Fruit fly (Drosophila melanogaster) whole organism, prepupa: ENCODE data around the gene CG18808.

Experiments used
- Blimp-1 ChIP-seq: fragments of 200-800 bp; sonication (Bioruptor generic); optimal IDR thresholded peaks from 3 replicates; lab custom pipeline; 2017; ENCODE audit warnings: missing biosample characterization, missing genetic modification characterization, mild to moderate bottlenecking, moderate library complexity, missing genetic modification reagents
- CG10631 ChIP-seq: fragments of 200-800 bp; sonication (Bioruptor generic); optimal IDR thresholded peaks from 2 replicates; lab custom pipeline; 2016; ENCODE audit warnings: missing biosample characterization, missing genetic modification characterization
- CG10669 ChIP-seq: fragments of 200-800 bp; sonication (Bioruptor generic); optimal IDR thresholded peaks from 3 replicates; lab custom pipeline; 2018; ENCODE audit warnings: missing biosample characterization, mild to moderate bottlenecking, missing genetic modification characterization, moderate library complexity
- CG11294 ChIP-seq: fragments of 200-800 bp; sonication (Bioruptor generic); IDR thresholded peaks from 2 replicates; pipeline ENCODE4 v1.3.6; 2022; ENCODE audit warnings: missing biosample characterization, missing genetic modification characterization
- CG11762 ChIP-seq: fragments of 200-800 bp; sonication (Bioruptor generic); optimal IDR thresholded peaks from 3 replicates; lab custom pipeline; 2016; ENCODE audit warnings: missing biosample characterization, missing genetic modification characterization; ENCODE audit not compliant: insufficient read depth
- CG15336 ChIP-seq: fragments of 200-800 bp; sonication (Bioruptor generic); IDR thresholded peaks from 2 replicates; pipeline ENCODE4 v1.3.6; 2022; ENCODE audit warnings: missing biosample characterization, missing genetic modification characterization
- CG1621 ChIP-seq: fragments of 200-800 bp; sonication (Bioruptor generic); optimal IDR thresholded peaks from 3 replicates; lab custom pipeline; 2018; ENCODE audit warnings: missing biosample characterization, mild to moderate bottlenecking, missing genetic modification characterization
- CG16779 ChIP-seq: fragments of 200-800 bp; sonication (Bioruptor generic); optimal IDR thresholded peaks from 3 replicates; lab custom pipeline; 2017; ENCODE audit warnings: missing biosample characterization, mild to moderate bottlenecking, missing genetic modification characterization
- CG3032 ChIP-seq: fragments of 200-800 bp; optimal IDR thresholded peaks from 2 replicates; lab custom pipeline; 2019; ENCODE audit warnings: missing biosample characterization, mild to moderate bottlenecking, missing genetic modification characterization, moderate library complexity
- CG31627 ChIP-seq: fragments of 200-800 bp; sonication (Bioruptor generic); optimal IDR thresholded peaks from 3 replicates; lab custom pipeline; 2016; ENCODE audit warnings: missing biosample characterization, missing genetic modification characterization
- CG32006 ChIP-seq: fragments of 200-800 bp; sonication (Bioruptor generic); optimal IDR thresholded peaks from 3 replicates; lab custom pipeline; 2017; ENCODE audit warnings: missing biosample characterization, mild to moderate bottlenecking, missing genetic modification characterization
- CG34406 ChIP-seq: fragments of 200-800 bp; sonication (Bioruptor generic); optimal IDR thresholded peaks from 3 replicates; lab custom pipeline; 2016; ENCODE audit warnings: missing biosample characterization, missing genetic modification characterization
- CG3919 ChIP-seq: fragments of 200-800 bp; sonication (Bioruptor generic); optimal IDR thresholded peaks from 3 replicates; lab custom pipeline; 2016; ENCODE audit warnings: missing biosample characterization, missing genetic modification characterization
- CG4318 ChIP-seq: fragments of 200-800 bp; sonication (Bioruptor generic); optimal IDR thresholded peaks from 3 replicates; lab custom pipeline; 2017; ENCODE audit warnings: missing biosample characterization, mild to moderate bottlenecking, missing genetic modification characterization
- CG6163 ChIP-seq: fragments of 200-800 bp; sonication (Bioruptor generic); IDR thresholded peaks from 3 replicates; pipeline ENCODE4 v1.3.6; 2022; ENCODE audit warnings: missing biosample characterization, missing genetic modification characterization
- CG6792 ChIP-seq: fragments of 200-800 bp; sonication (Bioruptor generic); optimal IDR thresholded peaks from 3 replicates; lab custom pipeline; 2016; ENCODE audit warnings: missing biosample characterization, missing genetic modification characterization
- CG6808 ChIP-seq: fragments of 200-800 bp; sonication (Bioruptor generic); optimal IDR thresholded peaks from 3 replicates; lab custom pipeline; 2017; ENCODE audit warnings: missing biosample characterization, missing genetic modification characterization, mild to moderate bottlenecking, moderate library complexity, missing genetic modification reagents
- CG7368 ChIP-seq: fragments of 200-800 bp; sonication (Bioruptor generic); optimal IDR thresholded peaks from 3 replicates; lab custom pipeline; 2016; ENCODE audit warnings: missing biosample characterization, missing genetic modification characterization
- CG8119 ChIP-seq: fragments of 200-800 bp; sonication (Bioruptor generic); IDR thresholded peaks from 3 replicates; pipeline ENCODE4 v1.3.6; 2022; ENCODE audit warnings: missing biosample characterization, missing genetic modification characterization
- CG8319 ChIP-seq: fragments of 200-800 bp; sonication (Bioruptor generic); optimal IDR thresholded peaks from 3 replicates; lab custom pipeline; 2016; ENCODE audit warnings: missing biosample characterization, missing genetic modification characterization
- CG8632 ChIP-seq: fragments of 200-800 bp; sonication (Bioruptor generic); optimal IDR thresholded peaks from 3 replicates; lab custom pipeline; 2016; ENCODE audit warnings: missing biosample characterization, missing genetic modification characterization
- CG9139 ChIP-seq: fragments of 200-800 bp; sonication (Bioruptor generic); optimal IDR thresholded peaks from 3 replicates; lab custom pipeline; 2017; ENCODE audit warnings: missing biosample characterization, mild to moderate bottlenecking, missing genetic modification characterization
- Eip75B ChIP-seq: fragments of 200-800 bp; sonication (Bioruptor generic); optimal IDR thresholded peaks from 3 replicates; lab custom pipeline; 2016; ENCODE audit warnings: missing biosample characterization, missing genetic modification characterization
- Eip78C ChIP-seq: fragments of 200-800 bp; sonication (Bioruptor generic); peaks from one replicate; lab custom pipeline; 2016; ENCODE audit warnings: missing biosample characterization, missing genetic modification characterization
- Eip93F ChIP-seq: fragments of 200-800 bp; sonication (Bioruptor generic); optimal IDR thresholded peaks from 2 replicates; lab custom pipeline; 2016; ENCODE audit warnings: missing biosample characterization, mild to moderate bottlenecking, missing genetic modification characterization
- Ets21C ChIP-seq: fragments of 200-800 bp; sonication (Bioruptor generic); optimal IDR thresholded peaks from 3 replicates; lab custom pipeline; 2016; ENCODE audit warnings: missing biosample characterization, missing genetic modification characterization
- Gug ChIP-seq: fragments of 200-800 bp; sonication (Bioruptor generic); IDR thresholded peaks from 2 replicates; pipeline ENCODE4 v1.3.6; 2022; ENCODE audit warnings: missing biosample characterization, missing genetic modification characterization
- Hr38 ChIP-seq: sonication (Bioruptor generic); optimal IDR thresholded peaks from 2 replicates; lab custom pipeline; 2016; ENCODE audit warnings: missing biosample characterization, missing genetic modification characterization
- Hr4 ChIP-seq: fragments of 200-800 bp; sonication (Bioruptor generic); optimal IDR thresholded peaks from 3 replicates; lab custom pipeline; 2016; ENCODE audit warnings: missing biosample characterization, missing genetic modification characterization
- Met ChIP-seq: fragments of 200-800 bp; sonication (Bioruptor generic); optimal IDR thresholded peaks from 3 replicates; lab custom pipeline; 2016; ENCODE audit warnings: missing biosample characterization, missing genetic modification characterization
- OdsH ChIP-seq: fragments of 200-800 bp; sonication (Bioruptor generic); optimal IDR thresholded peaks from 3 replicates; lab custom pipeline; 2016; ENCODE audit warnings: missing biosample characterization, missing genetic modification characterization
- Smox ChIP-seq: fragments of 200-800 bp; sonication (Bioruptor generic); optimal IDR thresholded peaks from 3 replicates; lab custom pipeline; 2016; ENCODE audit warnings: missing biosample characterization, missing genetic modification characterization
- Sox102F ChIP-seq: fragments of 200-800 bp; sonication (Bioruptor generic); optimal IDR thresholded peaks from 2 replicates; lab custom pipeline; 2016; ENCODE audit warnings: missing biosample characterization, mild to moderate bottlenecking, missing genetic modification characterization
- Sox15 ChIP-seq: fragments of 200-800 bp; sonication (Bioruptor generic); optimal IDR thresholded peaks from 3 replicates; lab custom pipeline; 2016; ENCODE audit warnings: missing biosample characterization, missing genetic modification characterization
- achi ChIP-seq: fragments of 200-800 bp; sonication (Bioruptor generic); optimal IDR thresholded peaks from 3 replicates; lab custom pipeline; 2016; ENCODE audit warnings: missing biosample characterization, missing genetic modification characterization
- acj6 ChIP-seq: fragments of 200-800 bp; sonication (Bioruptor generic); optimal IDR thresholded peaks from 3 replicates; lab custom pipeline; 2016; ENCODE audit warnings: missing biosample characterization, missing genetic modification characterization
- cyc ChIP-seq: fragments of 200-800 bp; sonication (Bioruptor generic); optimal IDR thresholded peaks from 3 replicates; lab custom pipeline; 2016; ENCODE audit warnings: missing biosample characterization, missing genetic modification characterization
- dac ChIP-seq: fragments of 200-800 bp; sonication (Bioruptor generic); optimal IDR thresholded peaks from 2 replicates; lab custom pipeline; 2017; ENCODE audit warnings: missing biosample characterization, mild to moderate bottlenecking, missing genetic modification characterization
- dsx ChIP-seq: fragments of 200-800 bp; optimal IDR thresholded peaks from 3 replicates; lab custom pipeline; 2019; ENCODE audit warnings: missing biosample characterization, mild to moderate bottlenecking, missing genetic modification characterization, moderate library complexity; ENCODE audit not compliant: poor library complexity, severe bottlenecking
- eg ChIP-seq: fragments of 200-800 bp; sonication (Bioruptor generic); IDR thresholded peaks from 3 replicates; pipeline ENCODE4 v1.3.6; 2022; ENCODE audit warnings: missing biosample characterization, missing genetic modification characterization
- fd59A ChIP-seq: fragments of 200-800 bp; sonication (Bioruptor generic); optimal IDR thresholded peaks from 2 replicates; lab custom pipeline; 2017; ENCODE audit warnings: missing biosample characterization, mild to moderate bottlenecking, missing genetic modification characterization, missing genetic modification reagents
- fkh ChIP-seq: fragments of 200-800 bp; sonication (Bioruptor generic); optimal IDR thresholded peaks from 3 replicates; lab custom pipeline; 2017; ENCODE audit warnings: missing biosample characterization, mild to moderate bottlenecking, missing genetic modification characterization, moderate library complexity
- lz ChIP-seq: fragments of 200-800 bp; sonication (Bioruptor generic); optimal IDR thresholded peaks from 3 replicates; lab custom pipeline; 2016; ENCODE audit warnings: missing biosample characterization, missing genetic modification characterization
- net ChIP-seq: fragments of 200-800 bp; sonication (Bioruptor generic); optimal IDR thresholded peaks from 3 replicates; lab custom pipeline; 2016; ENCODE audit warnings: missing biosample characterization, missing genetic modification characterization
- salr ChIP-seq, 2 experiments: fragments of 200-800 bp; sonication (Bioruptor generic); optimal IDR thresholded peaks; 3 replicates each; lab custom pipeline; 2016 to 2018; ENCODE audit warnings: missing biosample characterization in 2 of 2, missing genetic modification characterization in 2 of 2, mild to moderate bottlenecking in 1 of 2
- spab ChIP-seq: fragments of 200-800 bp; sonication (Bioruptor generic); optimal IDR thresholded peaks from 2 replicates; lab custom pipeline; 2017; ENCODE audit warnings: missing biosample characterization, mild to moderate bottlenecking, missing genetic modification characterization, missing genetic modification reagents
- ss ChIP-seq, 2 experiments: fragments of 200-800 bp; sonication (Bioruptor generic); optimal IDR thresholded peaks; 2 replicates in 1 of 2; 3 replicates in 1 of 2; lab custom pipeline; 2017 to 2018; ENCODE audit warnings: mild to moderate bottlenecking in 2 of 2, missing biosample characterization in 2 of 2, missing genetic modification characterization in 2 of 2, moderate library complexity in 1 of 2
- svp ChIP-seq: fragments of 200-800 bp; sonication (Bioruptor generic); peaks from one replicate; lab custom pipeline; 2016; ENCODE audit warnings: missing biosample characterization, missing genetic modification characterization
- topi ChIP-seq: fragments of 200-800 bp; sonication (Bioruptor generic); optimal IDR thresholded peaks from 3 replicates; lab custom pipeline; 2016; ENCODE audit warnings: missing biosample characterization, missing genetic modification characterization
- vri ChIP-seq: fragments of 200-800 bp; sonication (Bioruptor generic); optimal IDR thresholded peaks from 3 replicates; lab custom pipeline; 2016; ENCODE audit warnings: missing biosample characterization, mild to moderate bottlenecking, missing genetic modification characterization

Gene CG18808

dm6 chr3L:4824356-4825138, 17.3 kb upstream of the CG18808 start:
- TF ChIP-seq CG16779 (tag; lab: Kevin White, UChicago), result peak; percentile 90
- peak; percentile 98 for TF ChIP-seq svp (GFP tag; lab: Kevin White, UChicago)
- peak; percentile 92 for TF ChIP-seq Eip75B (GFP tag; lab: Kevin White, UChicago)
- peak; percentile 96 for TF ChIP-seq OdsH (GFP tag; lab: Kevin White, UChicago)
- no peak for TF ChIP-seq Hr38 (GFP tag; lab: Kevin White, UChicago)
- peak; percentile 90 for TF ChIP-seq CG11762
- peak; percentile 89 for TF ChIP-seq spab
- peak; percentile 94 for TF ChIP-seq CG8632 (GFP tag; lab: Kevin White, UChicago)
- peak; percentile 98 for TF ChIP-seq CG6163
- peak; percentile 80 to 94 for TF ChIP-seq salr (GFP tag; optimal IDR thresholded peaks at IDR 0.05; lab: Kevin White, UChicago)
- TF ChIP-seq Ets21C (GFP tag; lab: Kevin White, UChicago), result peak; percentile 86
- TF ChIP-seq vri, result no peak
- peak; percentile 95 for TF ChIP-seq achi (GFP tag; lab: Kevin White, UChicago)
- TF ChIP-seq CG31627 (GFP tag; lab: Kevin White, UChicago), result peak; percentile 93
- TF ChIP-seq lz (GFP tag; lab: Kevin White, UChicago), result peak; percentile 92
- TF ChIP-seq CG11294 (GFP tag; lab: Robert Waterston, UW), result peak; percentile 96
- peak; percentile 94 for TF ChIP-seq Met (GFP tag; lab: Kevin White, UChicago)
- peak; percentile 94 for TF ChIP-seq topi (GFP tag; lab: Kevin White, UChicago)
- TF ChIP-seq Gug, result peak; percentile 94
- TF ChIP-seq ss (GFP tag; optimal IDR thresholded peaks at IDR 0.05; lab: Kevin White, UChicago), result no peak
- TF ChIP-seq acj6 (GFP tag; lab: Kevin White, UChicago), result peak; percentile 95
- TF ChIP-seq Smox (GFP tag; lab: Kevin White, UChicago), result peak; percentile 93
- peak; percentile 89 for TF ChIP-seq Sox15
- TF ChIP-seq CG6792 (GFP tag; lab: Kevin White, UChicago), result peak; percentile 94
- TF ChIP-seq CG10669 (GFP tag; lab: Kevin White, UChicago), result peak; percentile 92
- TF ChIP-seq CG7368, result peak; percentile 92
- TF ChIP-seq Hr4 (GFP tag; lab: Kevin White, UChicago), result peak; percentile 97
- no peak for TF ChIP-seq fkh (GFP tag; lab: Kevin White, UChicago)
- TF ChIP-seq CG3032, result peak; percentile 90
- TF ChIP-seq CG6808 (GFP tag; lab: Kevin White, UChicago), result peak; percentile 88
- TF ChIP-seq CG10631 (GFP tag; lab: Kevin White, UChicago), result peak; percentile 94
- TF ChIP-seq Eip93F (GFP tag; lab: Kevin White, UChicago), result peak; percentile 73
- no peak for TF ChIP-seq dsx (GFP tag; lab: Kevin White, UChicago)
- peak; percentile 98 for TF ChIP-seq CG15336 (GFP tag; lab: Robert Waterston, UW)
- TF ChIP-seq net, result peak; percentile 96
- peak; percentile 99 for TF ChIP-seq Eip78C (GFP tag; lab: Kevin White, UChicago)
- peak; percentile 71 for TF ChIP-seq CG1621
- TF ChIP-seq cyc (GFP tag; lab: Kevin White, UChicago), result no peak
- peak; percentile 94 for TF ChIP-seq Sox102F (GFP tag; lab: Kevin White, UChicago)
- peak; percentile 98 for TF ChIP-seq CG8119 (GFP tag; lab: Robert Waterston, UW)
- peak; percentile 97 for TF ChIP-seq CG32006 (GFP tag; lab: Kevin White, UChicago)
- TF ChIP-seq CG4318 (GFP tag; lab: Kevin White, UChicago), result peak; percentile 89
- peak; percentile 87 for TF ChIP-seq fd59A (GFP tag; lab: Kevin White, UChicago)
- TF ChIP-seq CG9139 (GFP tag; lab: Kevin White, UChicago), result peak; percentile 83
- peak; percentile 73 for TF ChIP-seq Blimp-1 (GFP tag; lab: Kevin White, UChicago)
- TF ChIP-seq CG8319, result peak; percentile 89
- peak; percentile 98 for TF ChIP-seq eg (GFP tag; lab: Robert Waterston, UW)
- peak; percentile 95 for TF ChIP-seq CG34406 (GFP tag; lab: Kevin White, UChicago)
- no peak for TF ChIP-seq CG3919 (GFP tag; lab: Kevin White, UChicago)
- no peak for TF ChIP-seq dac (GFP tag; lab: Kevin White, UChicago)
